Fruit fly (Drosophila melanogaster): ENCODE data around the gene Crtc.

Crtc gene

DNA sequence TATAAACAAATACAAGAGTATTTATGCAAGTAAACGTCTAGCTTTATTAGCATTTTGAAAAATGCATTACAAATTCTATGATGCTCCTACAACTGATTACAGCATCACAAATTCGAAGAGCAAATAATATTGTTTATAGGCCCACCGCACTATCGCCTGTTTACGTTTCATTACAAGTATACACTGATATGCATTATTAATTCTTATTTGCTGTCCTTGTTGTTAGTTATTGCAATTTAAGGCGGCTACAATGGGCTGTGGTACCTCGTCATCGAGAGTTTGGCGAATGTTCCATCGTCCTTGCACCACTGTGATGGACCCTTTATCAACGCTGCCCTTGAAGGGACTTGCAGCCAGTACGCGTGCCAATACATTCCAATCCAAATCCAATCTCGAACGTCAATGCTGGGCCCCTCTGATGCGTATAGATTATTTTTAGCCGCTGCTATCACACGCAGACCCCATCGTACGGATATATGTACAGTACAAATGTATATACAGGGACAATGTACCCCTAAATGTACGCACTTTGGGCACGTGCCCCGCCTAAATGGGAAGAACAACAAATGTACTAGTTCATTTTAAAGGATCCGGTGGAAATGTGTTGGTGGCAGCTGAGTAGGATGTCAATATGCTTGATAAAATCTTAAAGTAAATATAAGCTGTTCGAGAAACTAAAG is 12.2 kb downstream of the Crtc start:
- no peak for TF ChIP-seq Pif1A (GFP tag; optimal IDR thresholded peaks at IDR 0.05)
- TF ChIP-seq CG32121 (GFP tag; IDR thresholded peaks at IDR 0.05): 0 out of 2 replicates have a peak, but pooled peaks have one; percentile 16

DNA sequence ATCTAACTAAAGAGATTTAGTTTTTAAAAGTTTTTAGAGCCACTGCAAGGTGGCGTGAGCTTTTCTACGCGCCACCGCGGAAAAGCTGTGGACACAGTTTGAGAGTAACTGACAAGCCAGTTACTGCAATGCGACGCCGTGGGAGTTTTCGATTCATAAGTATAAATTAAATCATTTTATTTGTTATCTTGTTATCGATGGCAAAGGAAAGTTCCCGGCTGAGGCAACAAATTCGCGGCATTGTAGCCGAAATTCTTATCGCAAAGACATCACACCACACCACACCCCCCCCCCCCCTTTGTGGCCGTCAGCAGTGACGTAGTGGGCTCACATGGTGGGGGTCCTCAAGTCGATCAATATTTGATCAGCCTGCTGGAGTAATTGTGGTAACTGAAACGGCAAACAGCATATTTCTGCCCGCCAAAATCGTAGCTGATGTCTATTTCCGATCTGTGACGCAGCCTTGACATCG is 13.2 kb downstream of the Crtc start:
- TF ChIP-seq Snoo (tag; optimal IDR thresholded peaks at IDR 0.05) (peak; percentile 2), Ets98B (GFP tag; IDR thresholded peaks at IDR 0.05) (0 out of 2 replicates have a peak, but pooled peaks have one; percentile 25), fd96Ca (GFP tag; IDR thresholded peaks at IDR 0.05) (no peak)

DNA sequence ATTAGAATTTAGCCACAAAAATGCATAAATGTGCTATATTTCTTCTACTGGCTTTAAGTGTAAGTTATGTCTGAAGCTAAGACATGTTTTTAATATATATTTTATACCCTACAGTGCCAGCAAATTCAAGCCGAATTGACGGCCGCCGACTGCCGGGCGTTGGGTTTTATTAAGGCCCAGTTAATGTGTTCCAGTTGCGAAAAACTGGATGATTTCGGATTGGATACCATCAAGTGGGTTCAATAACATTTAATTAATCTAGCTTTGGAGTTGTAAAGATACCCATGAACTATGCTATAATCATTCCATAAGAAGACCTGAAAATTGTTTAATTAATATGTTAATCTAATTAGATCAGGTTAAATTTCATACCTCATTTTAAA is 14.4 kb downstream of the Crtc start:
- no peak for TF ChIP-seq EcR (GFP tag; optimal IDR thresholded peaks at IDR 0.05)
- TF ChIP-seq Pif1A (GFP tag; optimal IDR thresholded peaks at IDR 0.05): no peak
- no peak for TF ChIP-seq CG14655 (GFP tag; optimal IDR thresholded peaks at IDR 0.05)
- TF ChIP-seq D1 (tag; optimal IDR thresholded peaks at IDR 0.05): no peak
- no peak for TF ChIP-seq CG15710 (tag; optimal IDR thresholded peaks at IDR 0.05)
- no peak for TF ChIP-seq fd96Ca (GFP tag; IDR thresholded peaks at IDR 0.05)
- TF ChIP-seq CG10348 (GFP tag; IDR thresholded peaks at IDR 0.05): no peak
- no peak for TF ChIP-seq CG4496 (GFP tag; IDR thresholded peaks at IDR 0.05)
- TF ChIP-seq gl (tag; optimal IDR thresholded peaks at IDR 0.05): no peak
- no peak for TF ChIP-seq Snoo (tag; optimal IDR thresholded peaks at IDR 0.05)
- no peak for TF ChIP-seq CG8301 (tag; optimal IDR thresholded peaks at IDR 0.05)
- no peak for TF ChIP-seq Pif1B (GFP tag; optimal IDR thresholded peaks at IDR 0.05)
- no peak for TF ChIP-seq CG12605 (GFP tag; IDR thresholded peaks at IDR 0.05)
- no peak for TF ChIP-seq CG8159 (tag; optimal IDR thresholded peaks at IDR 0.05)
- no peak for TF ChIP-seq Ets98B (GFP tag; IDR thresholded peaks at IDR 0.05)

DNA sequence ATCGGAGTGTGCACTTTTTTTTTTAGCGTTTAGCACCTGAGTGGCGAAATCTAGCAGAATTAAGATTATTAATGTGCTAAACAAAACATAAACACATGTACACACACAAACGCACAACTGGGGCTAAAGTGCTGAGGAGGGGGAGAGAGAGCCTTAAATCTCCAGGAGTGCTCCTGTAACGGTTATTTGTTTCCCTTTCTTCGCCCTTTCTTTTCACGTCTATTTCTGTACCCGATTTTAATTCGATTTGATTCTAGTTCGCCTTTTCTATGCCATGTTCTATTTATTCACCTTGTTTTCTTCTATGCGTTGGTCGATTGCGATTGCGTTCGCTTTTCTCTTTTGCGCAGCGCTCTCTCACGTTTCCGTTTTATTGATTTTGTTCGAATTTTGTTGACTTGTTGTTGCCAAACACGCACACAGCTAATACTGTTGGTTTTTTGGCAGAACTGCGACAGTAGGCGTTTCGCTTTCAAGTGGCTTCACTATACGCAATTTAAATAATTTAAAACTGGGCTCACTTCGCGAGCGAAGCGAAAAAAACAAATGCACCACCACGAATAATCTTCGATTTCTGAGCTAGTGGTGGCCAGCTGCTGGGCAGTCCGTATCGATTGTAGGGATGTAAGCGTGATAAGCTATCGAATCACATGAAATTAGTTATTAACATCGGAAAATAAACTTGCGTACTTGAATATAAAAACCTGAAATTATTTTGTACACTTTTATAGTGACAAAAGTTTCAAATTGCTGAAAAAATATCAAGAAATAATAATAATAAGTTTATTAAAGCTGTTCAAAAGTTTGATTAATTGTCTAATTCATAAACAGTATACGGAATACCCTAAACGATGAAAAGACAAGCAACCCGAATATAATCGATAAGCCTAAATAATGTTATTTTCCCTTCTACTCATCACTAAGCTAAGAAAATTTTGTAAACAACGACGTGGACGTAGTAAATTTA is 15.1 kb downstream of the Crtc start, which contains the start of the genes Krn, Ndfip and CG7484:
Gene Krn (minus strand): TSS at position 580 of the 967 bp plus-strand sequence.
Gene Ndfip (minus strand): TSS at position 580 of the 967 bp plus-strand sequence.
Gene CG7484 (plus strand): TSS at position 917 of the 967 bp plus-strand sequence.
- TF ChIP-seq CG34367 (tag; optimal IDR thresholded peaks at IDR 0.05) (peak; percentile 70), CG17806 (tag; optimal IDR thresholded peaks at IDR 0.05) (peak; percentile 79), CG10348 (GFP tag; IDR thresholded peaks at IDR 0.05) (peak; percentile 63), CG13204 (GFP tag; optimal IDR thresholded peaks at IDR 0.05) (no peak), gl (tag; optimal IDR thresholded peaks at IDR 0.05) (peak; percentile 36), Pif1A (GFP tag; optimal IDR thresholded peaks at IDR 0.05) (peak; percentile 64), CG14655 (GFP tag; optimal IDR thresholded peaks at IDR 0.05) (peak; percentile 78), CG4496 (GFP tag; IDR thresholded peaks at IDR 0.05) (peak; percentile 86; the same call in 2 of the 3 replicates), Pif1B (GFP tag; optimal IDR thresholded peaks at IDR 0.05) (peak; percentile 68), fd96Ca (GFP tag; IDR thresholded peaks at IDR 0.05) (no peak), CG12605 (GFP tag; IDR thresholded peaks at IDR 0.05) (0 out of 2 replicates have a peak, but pooled peaks have one; percentile 22), CG8301 (tag; optimal IDR thresholded peaks at IDR 0.05) (peak; percentile 70), CG8159 (tag; optimal IDR thresholded peaks at IDR 0.05) (peak; percentile 87), CG32121 (GFP tag; IDR thresholded peaks at IDR 0.05) (peak; percentile 75), CG9948 (tag; optimal IDR thresholded peaks at IDR 0.05) (peak; percentile 82), rn (GFP tag; IDR thresholded peaks at IDR 0.05) (peak; percentile 59; the same call in 1 of the 2 replicates), D1 (tag; optimal IDR thresholded peaks at IDR 0.05) (peak; percentile 68), CG15710 (tag; optimal IDR thresholded peaks at IDR 0.05) (peak; percentile 88), EcR (GFP tag; optimal IDR thresholded peaks at IDR 0.05) (no peak), Ets98B (GFP tag; IDR thresholded peaks at IDR 0.05) (peak; percentile 65), Snoo (tag; optimal IDR thresholded peaks at IDR 0.05) (peak; percentile 74)

DNA sequence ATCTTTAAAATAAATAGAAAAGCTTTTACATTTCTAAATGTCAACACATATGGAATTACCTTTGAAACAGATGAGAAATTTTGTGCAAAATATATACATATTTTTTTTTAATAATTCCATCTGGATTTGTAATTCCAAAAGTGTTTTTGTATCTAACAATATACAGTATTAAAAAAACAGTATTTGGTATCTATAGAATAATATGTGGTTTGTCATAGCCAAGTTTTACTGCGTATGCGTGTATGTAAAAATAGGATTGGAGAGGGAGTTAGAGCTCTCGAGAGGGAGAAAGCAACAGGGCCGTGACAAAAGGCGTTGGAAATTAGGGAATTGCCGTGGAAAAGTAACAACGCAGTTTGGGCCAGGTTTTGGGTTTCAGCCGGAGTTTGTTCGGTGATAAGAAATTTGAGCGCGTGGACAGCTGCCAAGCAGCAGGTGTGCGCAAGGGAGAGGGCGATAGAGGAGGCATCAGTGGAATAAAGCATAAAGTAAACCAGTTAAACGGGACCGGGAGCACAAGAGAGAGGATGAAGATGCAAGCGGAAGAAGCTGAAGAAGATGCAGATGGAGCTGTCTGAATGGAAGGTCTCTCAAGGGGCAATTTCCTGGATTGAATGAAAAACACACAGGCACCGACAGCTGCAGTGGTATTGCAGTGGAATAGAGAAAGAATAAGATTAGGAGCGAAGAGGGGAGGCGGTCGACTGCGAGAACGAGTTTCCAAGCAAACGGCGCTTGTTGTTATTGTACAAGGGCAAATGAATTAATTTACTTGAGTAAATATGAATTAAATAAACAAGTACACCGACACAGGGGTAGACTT is 15.9 kb downstream of the Crtc start:
- TF ChIP-seq CG12605 (GFP tag; IDR thresholded peaks at IDR 0.05) (0 out of 2 replicates have a peak, but pooled peaks have one; percentile 10), CG8159 (tag; optimal IDR thresholded peaks at IDR 0.05) (peak; percentile 8), CG4496 (GFP tag; IDR thresholded peaks at IDR 0.05) (no peak; the same call in 2 of the 3 replicates), CG32121 (GFP tag; IDR thresholded peaks at IDR 0.05) (no peak), CG14655 (GFP tag; optimal IDR thresholded peaks at IDR 0.05) (no peak), Ets98B (GFP tag; IDR thresholded peaks at IDR 0.05) (no peak), EcR (GFP tag; optimal IDR thresholded peaks at IDR 0.05) (peak; percentile 57), CG15710 (tag; optimal IDR thresholded peaks at IDR 0.05) (no peak), fd96Ca (GFP tag; IDR thresholded peaks at IDR 0.05) (no peak), CG10348 (GFP tag; IDR thresholded peaks at IDR 0.05) (no peak), Snoo (tag; optimal IDR thresholded peaks at IDR 0.05) (peak; percentile 34), Pif1A (GFP tag; optimal IDR thresholded peaks at IDR 0.05) (peak; percentile 68), CG8301 (tag; optimal IDR thresholded peaks at IDR 0.05) (no peak), CG9948 (tag; optimal IDR thresholded peaks at IDR 0.05) (peak; percentile 29), CG34367 (tag; optimal IDR thresholded peaks at IDR 0.05) (no peak), Pif1B (GFP tag; optimal IDR thresholded peaks at IDR 0.05) (no peak), rn (GFP tag; IDR thresholded peaks at IDR 0.05) (no peak), D1 (tag; optimal IDR thresholded peaks at IDR 0.05) (peak; percentile 37), gl (tag; optimal IDR thresholded peaks at IDR 0.05) (no peak), CG17806 (tag; optimal IDR thresholded peaks at IDR 0.05) (no peak), CG13204 (GFP tag; optimal IDR thresholded peaks at IDR 0.05) (peak; percentile 16)
